Worm (Caenorhabditis elegans) whole organism, L1 larva: ENCODE data around the gene Y54G9A.9.
A peak's percentile ranks its signal among the peaks of the same experiment; 100 is the strongest.

Source experiments
- F16B12.6 ChIP-seq: fragments of 150-350 bp; optimal IDR thresholded peaks from 2 replicates; lab custom pipeline; 2014; ENCODE audit warnings: missing biosample characterization, missing genetic modification characterization
- ces-1 ChIP-seq: fragments of 150-350 bp; optimal IDR thresholded peaks from 2 replicates; lab custom pipeline; 2014; ENCODE audit warnings: missing biosample characterization, missing genetic modification reagents, missing genetic modification characterization
- efl-1 ChIP-seq, 4 experiments: fragments of 150-350 bp; optimal IDR thresholded peaks in 3 of 4; peaks in 1 of 4; 1 replicate in 1 of 4; 2 replicates in 3 of 4; lab custom pipeline; 2014; ENCODE audit warnings: missing biosample characterization in 2 of 4, missing genetic modification characterization in 2 of 4, missing genetic modification reagents in 2 of 4
- efl-3 ChIP-seq: fragments of 200-800 bp; sonication (Bioruptor generic); optimal IDR thresholded peaks from 2 replicates; lab custom pipeline; 2018; ENCODE audit warnings: mild to moderate bottlenecking, missing genetic modification characterization, missing compliant biosample characterization
- egl-13 ChIP-seq: sonication (generic microtip); optimal IDR thresholded peaks from 2 replicates; lab custom pipeline; 2016; ENCODE audit warnings: missing genotype, missing genetic modification reagents, missing genetic modification characterization, missing compliant biosample characterization
- elt-2 ChIP-seq: sonication (generic microtip); optimal IDR thresholded peaks from 2 replicates; lab custom pipeline; 2016; ENCODE audit warnings: missing genetic modification characterization, mild to moderate bottlenecking, inconsistent platforms, missing compliant biosample characterization, missing genetic modification reagents
- isw-1 ChIP-seq: fragments of 200-800 bp; sonication (Bioruptor generic); IDR thresholded peaks from 2 replicates; pipeline ENCODE4 v1.3.6; 2022; ENCODE audit warnings: missing genetic modification characterization, missing compliant biosample characterization
- lin-13 ChIP-seq: fragments of 150-350 bp; optimal IDR thresholded peaks from 2 replicates; lab custom pipeline; 2014; ENCODE audit warnings: missing biosample characterization, missing genetic modification reagents, missing genetic modification characterization
- lin-35 ChIP-seq, 2 experiments: fragments of 150-350 bp; optimal IDR thresholded peaks; 2 replicates each; lab custom pipeline; 2014; ENCODE audit warnings: missing biosample characterization in 2 of 2, missing genetic modification characterization in 2 of 2, missing genetic modification reagents in 2 of 2
- lsy-2 ChIP-seq, 2 experiments: fragments of 150-350 bp; optimal IDR thresholded peaks; 2 replicates each; lab custom pipeline; 2014; ENCODE audit warnings: missing biosample characterization in 2 of 2, missing genetic modification characterization in 2 of 2
- mef-2 ChIP-seq: fragments of 150-350 bp; optimal IDR thresholded peaks from 2 replicates; lab custom pipeline; 2014; ENCODE audit warnings: missing biosample characterization, missing genetic modification characterization
- swsn-7 ChIP-seq: sonication (generic microtip); optimal IDR thresholded peaks from 2 replicates; lab custom pipeline; 2016; ENCODE audit warnings: missing genetic modification characterization, missing compliant biosample characterization
- ztf-11 ChIP-seq, 2 experiments: sonication (generic microtip); optimal IDR thresholded peaks; 2 replicates each; lab custom pipeline; 2016 to 2017; ENCODE audit warnings: missing genetic modification characterization in 2 of 2, missing biosample characterization in 1 of 2, missing compliant biosample characterization in 1 of 2

Gene Y54G9A.9

DNA sequence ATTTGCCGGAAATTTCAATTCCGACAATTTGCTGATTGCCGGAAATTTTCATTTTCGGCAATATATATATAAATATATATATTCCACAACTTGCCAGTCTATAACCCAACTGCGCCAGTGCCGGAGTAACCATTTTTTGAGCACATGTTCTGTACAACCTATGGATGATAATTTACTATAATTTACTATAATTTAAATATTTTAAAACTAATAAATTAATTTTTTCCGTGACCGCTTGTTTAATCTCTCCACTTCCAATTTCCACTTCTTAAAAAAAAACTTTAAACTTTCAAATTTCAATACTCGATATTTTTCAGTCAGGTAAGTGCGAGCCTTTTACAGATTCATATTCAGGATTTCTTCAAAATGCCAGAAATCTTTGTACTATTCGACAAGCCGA is 36.4 kb downstream of the Y54G9A.9 start, which contains the start of gene arrd-12:
TSS of gene arrd-12 (plus strand) at position 301 of the 400 bp plus-strand sequence.
- TF ChIP-seq lin-35 (GFP tag; optimal IDR thresholded peaks at IDR 0.05; lab: Kevin White, UChicago) = no peak
- no peak for TF ChIP-seq isw-1 (GFP tag; lab: Robert Waterston, UW)
- no peak for TF ChIP-seq efl-3
- TF ChIP-seq ztf-11 (tag; optimal IDR thresholded peaks at IDR 0.05; lab: Kevin White, UChicago) = no peak
- TF ChIP-seq swsn-7 (tag; lab: Kevin White, UChicago) = no peak
- TF ChIP-seq ces-1 = no peak
- no peak for TF ChIP-seq lin-13

DNA sequence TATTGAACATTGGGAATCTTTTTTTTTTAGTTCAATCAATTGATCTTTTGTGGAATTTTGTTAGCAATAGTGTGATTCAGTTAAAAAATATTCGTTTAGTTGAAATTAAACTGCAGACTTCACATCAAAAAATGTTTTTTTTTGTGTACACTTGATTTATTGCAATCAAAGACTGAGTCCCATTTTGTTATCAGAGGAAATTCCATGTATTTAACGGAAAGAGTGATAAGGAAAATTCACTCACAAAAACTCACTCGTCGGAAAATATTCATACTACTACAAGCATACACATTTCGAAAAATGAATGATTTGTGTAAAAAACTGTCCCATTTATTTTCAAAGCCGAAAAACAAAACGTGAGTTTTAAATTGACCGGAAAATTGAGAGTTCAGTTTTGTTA is 41.8 kb downstream of the Y54G9A.9 start, which contains the start of gene C01B9.1:
TSS of gene C01B9.1 (plus strand) at position 241 of the 400 bp plus-strand sequence.
- peak; percentile 52 for TF ChIP-seq elt-2 (tag; lab: Kevin White, UChicago)
- TF ChIP-seq egl-13 (tag; lab: Kevin White, UChicago) = no peak
- no peak for TF ChIP-seq F16B12.6
- TF ChIP-seq lin-35 (GFP tag; optimal IDR thresholded peaks at IDR 0.05; lab: Kevin White, UChicago) = peak in 1 of 2 experiments; percentile 8
- no peak for TF ChIP-seq efl-3

DNA sequence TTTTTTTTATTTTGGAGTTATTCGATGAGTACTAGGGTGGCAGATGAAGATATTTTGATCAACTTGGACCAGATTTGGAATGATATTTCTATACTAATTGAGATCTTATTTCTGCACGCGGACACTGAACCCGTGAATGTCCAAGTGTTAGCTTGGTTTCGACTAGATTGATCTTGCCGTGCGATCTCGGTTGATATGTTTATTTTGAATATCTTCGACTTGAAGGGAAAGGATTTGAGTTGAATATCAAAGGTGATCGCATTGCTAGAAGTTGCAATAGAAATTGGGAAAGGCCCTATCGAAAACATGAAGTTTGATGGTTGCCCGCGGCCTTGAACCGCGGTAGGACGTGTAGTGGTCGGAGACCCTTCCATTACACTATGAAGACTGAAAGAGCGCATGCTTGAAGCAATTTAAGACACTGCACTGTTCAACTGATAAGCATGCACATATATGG is 51.3 kb downstream of the Y54G9A.9 start:
- TF ChIP-seq lin-35 (GFP tag; optimal IDR thresholded peaks at IDR 0.05; lab: Kevin White, UChicago) (peak in 1 of 2 experiments; percentile 39), efl-1 (optimal IDR thresholded peaks at IDR 0.05; lab: Kevin White, UChicago) (no peak), efl-1 (GFP tag; optimal IDR thresholded peaks at IDR 0.05 in 1 of 2; lab: Kevin White, UChicago) (peak in 1 of 2 experiments; percentile 28), mef-2 (tag; lab: Kevin White, UChicago) (no peak), lsy-2 (tag; optimal IDR thresholded peaks at IDR 0.05; lab: Kevin White, UChicago) (peak in 1 of 2 experiments; percentile 35), elt-2 (tag; lab: Kevin White, UChicago) (peak; percentile 54)
